Worm (Caenorhabditis elegans): ENCODE data around the gene cyp-35C1.

cyp-35C1 gene

ce11 chrV:13869551-13869950 is 28.7 kb downstream of the cyp-35C1 start:
- TF ChIP-seq nhr-19 (GFP tag; conservative IDR thresholded peaks at IDR 0.05) = peak; percentile 14; the same call in 1 of the 2 replicates
- TF ChIP-seq rnt-1 (tag; optimal IDR thresholded peaks at IDR 0.05) = no peak
- TF ChIP-seq nhr-11 (tag; optimal IDR thresholded peaks at IDR 0.05) = peak; percentile 85

- no peak for TF ChIP-seq jun-1 (tag; optimal IDR thresholded peaks at IDR 0.05)
- peak; percentile 61 for TF ChIP-seq nhr-85 (tag)
- no peak for TF ChIP-seq egl-27 (tag; optimal IDR thresholded peaks at IDR 0.05)
- no peak for TF ChIP-seq C04F5.9 (tag; optimal IDR thresholded peaks at IDR 0.05)
Observed at ce11 chrV:13866353-13866752, 31.9 kb downstream of the cyp-35C1 start, which contains the start of gene nhr-175. TSS of gene nhr-175 (plus strand) at chrV:13866691.

DNA sequence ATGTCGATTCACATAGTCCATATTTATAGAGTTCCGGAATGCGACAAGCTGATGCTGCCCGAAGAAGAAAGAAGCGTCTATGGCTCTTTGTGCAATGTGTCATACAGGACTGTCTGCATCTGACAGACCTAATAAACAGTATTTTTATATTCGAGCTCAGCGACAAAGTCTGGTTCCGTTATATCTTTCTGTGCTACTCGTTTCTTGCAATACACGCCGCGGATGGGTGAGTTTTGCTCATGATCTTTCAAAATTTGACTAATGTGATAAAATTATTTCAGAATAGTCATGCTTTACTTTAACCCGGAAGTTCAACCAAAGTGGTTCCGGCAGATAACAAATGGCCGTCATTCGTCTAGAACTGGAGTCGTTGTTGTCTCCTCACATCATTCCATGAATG is 34.6 kb downstream of the cyp-35C1 start:
- no peak for TF ChIP-seq dsc-1 (tag; optimal IDR thresholded peaks at IDR 0.05)
- no peak for TF ChIP-seq fkh-8 (tag; optimal IDR thresholded peaks at IDR 0.05)
- no peak for TF ChIP-seq dpl-1 (GFP tag; optimal IDR thresholded peaks at IDR 0.05)
- TF ChIP-seq mab-9 (GFP tag; IDR thresholded peaks at IDR 0.05) = no peak

ce11 chrV:13862505-13862904 is 35.8 kb downstream of the cyp-35C1 start, which contains the start of gene srx-137:
TSS of gene srx-137 (plus strand) at chrV:13862805.
- no peak for TF ChIP-seq hpl-2 (GFP tag; optimal IDR thresholded peaks at IDR 0.05)
- no peak for TF ChIP-seq lin-14 (GFP tag; optimal IDR thresholded peaks at IDR 0.05)
- TF ChIP-seq C16A3.4 (tag; optimal IDR thresholded peaks at IDR 0.05) = no peak
- TF ChIP-seq F16B12.6 (tag; optimal IDR thresholded peaks at IDR 0.05) = no peak
- TF ChIP-seq lin-13 (GFP tag; optimal IDR thresholded peaks at IDR 0.05) = no peak
- no peak for TF ChIP-seq Y116A8C.19 (tag; optimal IDR thresholded peaks at IDR 0.05; ENCODE audit: borderline replicate concordance)
- TF ChIP-seq egl-27 (tag; optimal IDR thresholded peaks at IDR 0.05) = no peak
- TF ChIP-seq nhr-47 (tag; optimal IDR thresholded peaks at IDR 0.05) = no peak
- no peak for TF ChIP-seq efl-3 (GFP tag; optimal IDR thresholded peaks at IDR 0.05)

ce11 chrV:13858906-13859305 is 39.4 kb downstream of the cyp-35C1 start, which contains the start of gene srx-135:
TSS of gene srx-135 (plus strand) at chrV:13859206.
- TF ChIP-seq nhr-76 (tag; optimal IDR thresholded peaks at IDR 0.05) = no peak
- TF ChIP-seq efl-3 (GFP tag; optimal IDR thresholded peaks at IDR 0.05) = no peak
- TF ChIP-seq hpl-2 (GFP tag; optimal IDR thresholded peaks at IDR 0.05) = no peak
- TF ChIP-seq blmp-1 (tag; optimal IDR thresholded peaks at IDR 0.05) = no peak
- no peak for TF ChIP-seq elt-3 (tag; optimal IDR thresholded peaks at IDR 0.05)
- no peak for TF ChIP-seq zip-4 (GFP tag; optimal IDR thresholded peaks at IDR 0.05)

ce11 chrV:13857132-13857531 is 41.2 kb downstream of the cyp-35C1 start, which contains the start of gene srx-136:
TSS of gene srx-136 (plus strand) at chrV:13857432.
- TF ChIP-seq fos-1 (tag; optimal IDR thresholded peaks at IDR 0.05) = no peak
- no peak for TF ChIP-seq nhr-20 (tag; optimal IDR thresholded peaks at IDR 0.05)
- TF ChIP-seq grh-1 (GFP tag; IDR thresholded peaks at IDR 0.05) = no peak
- no peak for TF ChIP-seq dpl-1 (GFP tag; optimal IDR thresholded peaks at IDR 0.05)
- TF ChIP-seq aly-2 (tag; optimal IDR thresholded peaks at IDR 0.05) = no peak
- no peak for TF ChIP-seq fkh-4 (tag; optimal IDR thresholded peaks at IDR 0.05; ENCODE audit: borderline replicate concordance)
- no peak for TF ChIP-seq nhr-19 (GFP tag; conservative IDR thresholded peaks at IDR 0.05)

- TF ChIP-seq nhr-12 (tag; optimal IDR thresholded peaks at IDR 0.05) (no peak), ceh-8 (GFP tag; optimal IDR thresholded peaks at IDR 0.05) (no peak), rnt-1 (tag; optimal IDR thresholded peaks at IDR 0.05) (no peak), ceh-63 (GFP tag; optimal IDR thresholded peaks at IDR 0.05) (no peak), C16A3.4 (tag; optimal IDR thresholded peaks at IDR 0.05) (no peak)
Observed at ce11 chrV:13856376-13856775, 41.9 kb downstream of the cyp-35C1 start, which contains the start of gene srx-134. TSS of gene srx-134 (minus strand) at chrV:13856476.

All from whole organism, L1 larva.